Worm (Caenorhabditis elegans): ENCODE results near the gene T12D8.5.

- TF ChIP-seq nhr-12 (tag; optimal IDR thresholded peaks at IDR 0.05) (no peak), flh-1 (GFP tag; optimal IDR thresholded peaks at IDR 0.05) (no peak), lin-13 (tag; optimal IDR thresholded peaks at IDR 0.05) (no peak), snpc-4 (tag; optimal IDR thresholded peaks at IDR 0.05) (no peak), sptf-1 (tag; optimal IDR thresholded peaks at IDR 0.05) (no peak)
These were observed 12.4 kb downstream of the T12D8.5 start for ce11 chrIII:13614206-13614605.
